Fruit fly (Drosophila melanogaster): ENCODE data around the gene CG18789.

CG18789 gene

dm6 chr2L:12004211-12004979, 9.2 kb upstream of the CG18789 start (continued):
- TF ChIP-seq lilli (GFP tag; optimal IDR thresholded peaks at IDR 0.05) (peak; percentile 35), sd (tag; optimal IDR thresholded peaks at IDR 0.05) (peak; percentile 100), CG18619 (GFP tag; optimal IDR thresholded peaks at IDR 0.05) (peak; percentile 79), sens (GFP tag) (peak; percentile 95), CG12391 (tag; optimal IDR thresholded peaks at IDR 0.05) (peak; percentile 65), CG2889 (GFP tag; IDR thresholded peaks at IDR 0.05) (no peak), CG2712 (tag; optimal IDR thresholded peaks at IDR 0.05) (peak; percentile 2), CG17568 (GFP tag; optimal IDR thresholded peaks at IDR 0.05) (peak; percentile 94), CG17802 (tag; optimal IDR thresholded peaks at IDR 0.05) (peak; percentile 43), CG15514 (GFP tag; optimal IDR thresholded peaks at IDR 0.05) (peak; percentile 29), H15 (GFP tag; IDR thresholded peaks at IDR 0.05) (no peak), CG7357 (GFP tag; IDR thresholded peaks at IDR 0.05) (0 out of 3 replicates have a peak, but pooled peaks have one; percentile 7), CG4854 (GFP tag; optimal IDR thresholded peaks at IDR 0.05) (peak; percentile 45), exex (tag; optimal IDR thresholded peaks at IDR 0.05) (peak; percentile 79), bigmax (GFP tag; optimal IDR thresholded peaks at IDR 0.05) (peak; percentile 50), en (GFP tag; optimal IDR thresholded peaks at IDR 0.05) (peak; percentile 30), CG6854 (GFP tag; optimal IDR thresholded peaks at IDR 0.05) (peak; percentile 77), CG43689 (GFP tag; IDR thresholded peaks at IDR 0.05) (no peak), vvl (GFP tag; IDR thresholded peaks at IDR 0.05) (no peak), fd102C (GFP tag; optimal IDR thresholded peaks at IDR 0.05) (peak; percentile 88), Asciz (GFP tag; optimal IDR thresholded peaks at IDR 0.05) (peak; percentile 85), CG6765 (GFP tag; optimal IDR thresholded peaks at IDR 0.05) (peak; percentile 36), Six4 (GFP tag; optimal IDR thresholded peaks at IDR 0.05) (peak; percentile 47), CG13296 (GFP tag; optimal IDR thresholded peaks at IDR 0.05) (peak; percentile 67), D (optimal IDR thresholded peaks at IDR 0.05) (no peak), D (GFP tag; optimal IDR thresholded peaks at IDR 0.05) (peak; percentile 75), CG13775 (GFP tag; optimal IDR thresholded peaks at IDR 0.05) (peak; percentile 10), Jarid2 (GFP tag; optimal IDR thresholded peaks at IDR 0.05) (peak; percentile 56), CG11504 (tag; optimal IDR thresholded peaks at IDR 0.05) (peak; percentile 72), CG16815 (GFP tag; optimal IDR thresholded peaks at IDR 0.05) (no peak), org-1 (GFP tag; optimal IDR thresholded peaks at IDR 0.05) (peak; percentile 85), sna (GFP tag; IDR thresholded peaks at IDR 0.05; ENCODE audit: partially characterized antibody) (no peak), Pdp1 (GFP tag; optimal IDR thresholded peaks at IDR 0.05) (peak; percentile 46 to 55), ac (GFP tag; optimal IDR thresholded peaks at IDR 0.05) (peak; percentile 86), CG10654 (GFP tag; optimal IDR thresholded peaks at IDR 0.05) (peak; percentile 32), Trl (optimal IDR thresholded peaks at IDR 0.05) (no peak), Trl (GFP tag; optimal IDR thresholded peaks at IDR 0.05) (peak; percentile 79), D19B (GFP tag; optimal IDR thresholded peaks at IDR 0.05) (peak; percentile 7), Sox102F (GFP tag; optimal IDR thresholded peaks at IDR 0.05) (peak; percentile 68), kni (GFP tag; optimal IDR thresholded peaks at IDR 0.05) (peak; percentile 88), CG7786 (GFP tag; optimal IDR thresholded peaks at IDR 0.05) (no peak), CG12299 (tag; optimal IDR thresholded peaks at IDR 0.05) (peak; percentile 85), H2.0 (GFP tag; IDR thresholded peaks at IDR 0.05) (no peak), Med (GFP tag) (peak; percentile 93), disco-r (GFP tag; optimal IDR thresholded peaks at IDR 0.05) (peak; percentile 2), Dip2 (GFP tag; IDR thresholded peaks at IDR 0.05) (no peak), cwo (GFP tag; optimal IDR thresholded peaks at IDR 0.05) (peak; percentile 47), Ravus (GFP tag; IDR thresholded peaks at IDR 0.05) (no peak), Vsx1 (GFP tag; optimal IDR thresholded peaks at IDR 0.05) (peak; percentile 88)
